Fruit fly (Drosophila melanogaster) whole organism, adult: ENCODE measurements around the gene ppk28.

Source experiments
- CG5204 ChIP-seq: fragments of 200-800 bp; sonication (Bioruptor generic); optimal IDR thresholded peaks from 2 replicates; lab custom pipeline; 2016; ENCODE audit warnings: missing biosample characterization, missing genetic modification characterization
- CG7045 ChIP-seq: fragments of 200-800 bp; sonication (Bioruptor generic); optimal IDR thresholded peaks from 2 replicates; lab custom pipeline; 2017; ENCODE audit warnings: missing biosample characterization, mild to moderate bottlenecking, missing genetic modification characterization
- Hr96 ChIP-seq: fragments of 200-800 bp; sonication (Bioruptor generic); optimal IDR thresholded peaks from 2 replicates; lab custom pipeline; 2016; ENCODE audit warnings: missing biosample characterization, missing genetic modification characterization
- Mnt ChIP-seq: fragments of 200-800 bp; sonication (Bioruptor generic); optimal IDR thresholded peaks from 2 replicates; lab custom pipeline; 2016; ENCODE audit warnings: missing biosample characterization, mild to moderate bottlenecking, missing genetic modification characterization
- cnc ChIP-seq, 2 experiments: fragments of >200 bp; optimal IDR thresholded peaks; 2 replicates each; lab custom pipeline; 2017
- kay ChIP-seq: fragments of 200-800 bp; sonication (Bioruptor generic); peaks from one replicate; lab custom pipeline; 2016; ENCODE audit warnings: missing biosample characterization, missing genetic modification characterization, borderline replicate concordance
- ovo ChIP-seq: fragments of 200-800 bp; sonication (Bioruptor generic); optimal IDR thresholded peaks from 2 replicates; lab custom pipeline; 2016; ENCODE audit warnings: missing biosample characterization, missing genetic modification characterization
- pad ChIP-seq: fragments of 200-800 bp; sonication (Bioruptor generic); optimal IDR thresholded peaks from 3 replicates; lab custom pipeline; 2017; ENCODE audit warnings: missing biosample characterization, missing genetic modification characterization, mild to moderate bottlenecking, moderate library complexity, missing genetic modification reagents

- TF ChIP-seq CG5204 (GFP tag; lab: Kevin White, UChicago) (no peak), pad (GFP tag; lab: Kevin White, UChicago) (no peak), Hr96 (GFP tag; lab: Kevin White, UChicago) (no peak), CG7045 (no peak), kay (GFP tag; lab: Kevin White, UChicago) (no peak), Mnt (GFP tag; lab: Kevin White, UChicago) (no peak), cnc (optimal IDR thresholded peaks at IDR 0.05; lab: Kevin White, UChicago) (no peak), ovo (GFP tag; lab: Kevin White, UChicago) (no peak)
These were observed 40.9 kb upstream of the ppk28 start for dm6 chrX:16764955-16765354.
